Fruit fly (Drosophila melanogaster): Measurements from ENCODE around the gene Dhc1.

dm6 chr3R:9683064-9683682 lies 8.7 kb upstream of the Dhc1 start:
- no peak for TF ChIP-seq sob (GFP tag; IDR thresholded peaks at IDR 0.05)
- no peak for TF ChIP-seq klu (GFP tag; IDR thresholded peaks at IDR 0.05)
- no peak for TF ChIP-seq pan (optimal IDR thresholded peaks at IDR 0.05)
- no peak for TF ChIP-seq pan (GFP tag; optimal IDR thresholded peaks at IDR 0.05 in 1 of 2, IDR thresholded peaks at IDR 0.05 in 1 of 2)
- TF ChIP-seq ATbp (GFP tag; optimal IDR thresholded peaks at IDR 0.05) = no peak
- TF ChIP-seq Scr (GFP tag; IDR thresholded peaks at IDR 0.05; ENCODE audit: partially characterized antibody) = no peak
- TF ChIP-seq Elba2 (GFP tag; optimal IDR thresholded peaks at IDR 0.05) = no peak
- TF ChIP-seq CG10209 (GFP tag; optimal IDR thresholded peaks at IDR 0.05) = no peak
- TF ChIP-seq ac (GFP tag; optimal IDR thresholded peaks at IDR 0.05) = no peak
- no peak for TF ChIP-seq wor (GFP tag; IDR thresholded peaks at IDR 0.05)
- no peak for TF ChIP-seq CG18599 (GFP tag; optimal IDR thresholded peaks at IDR 0.05)
- TF ChIP-seq so (GFP tag; IDR thresholded peaks at IDR 0.05) = no peak
- TF ChIP-seq br (optimal IDR thresholded peaks at IDR 0.05) = no peak
- no peak for TF ChIP-seq CG17829 (tag; optimal IDR thresholded peaks at IDR 0.05)
